Worm (Caenorhabditis elegans) whole organism, L2 larva: ENCODE results near the gene C05D12.3.
A peak's percentile ranks its signal among the peaks of the same experiment; 100 is the strongest.

Experiments used
- C34F6.9 ChIP-seq: fragments of 150-350 bp; optimal IDR thresholded peaks from 2 replicates; lab custom pipeline; 2014; ENCODE audit warnings: missing biosample characterization, missing genetic modification characterization
- F13H6.1 ChIP-seq: sonication (generic microtip); optimal IDR thresholded peaks from 2 replicates; lab custom pipeline; 2016; ENCODE audit warnings: missing genetic modification characterization, missing compliant biosample characterization
- R02D3.7 ChIP-seq: fragments of 150-350 bp; optimal IDR thresholded peaks from 2 replicates; lab custom pipeline; 2014; ENCODE audit warnings: missing biosample characterization, missing genetic modification characterization
- Y55F3AM.14 ChIP-seq: fragments of 200-800 bp; sonication (Bioruptor generic); optimal IDR thresholded peaks from 2 replicates; lab custom pipeline; 2018; ENCODE audit warnings: mild to moderate bottlenecking, missing genetic modification characterization, missing compliant biosample characterization
- aly-2 ChIP-seq: fragments of 150-350 bp; optimal IDR thresholded peaks from 2 replicates; lab custom pipeline; 2014; ENCODE audit warnings: missing biosample characterization, missing genetic modification characterization
- ama-1 ChIP-seq: fragments of 150-350 bp; optimal IDR thresholded peaks from 2 replicates; lab custom pipeline; 2018; ENCODE audit warnings: inconsistent platforms
- blmp-1 ChIP-seq: sonication (generic microtip); optimal IDR thresholded peaks from 2 replicates; lab custom pipeline; 2017; ENCODE audit warnings: missing genetic modification characterization, mild to moderate bottlenecking, missing compliant biosample characterization, antibody characterized with exemption, moderate library complexity; ENCODE audit not compliant: insufficient read depth
- ceh-82 ChIP-seq: fragments of 150-350 bp; optimal IDR thresholded peaks from 2 replicates; lab custom pipeline; 2014; ENCODE audit warnings: missing biosample characterization, missing genetic modification characterization
- crh-2 ChIP-seq: sonication (generic microtip); optimal IDR thresholded peaks from 2 replicates; lab custom pipeline; 2017; ENCODE audit warnings: missing biosample characterization, missing genetic modification characterization
- dmd-4 ChIP-seq: sonication (generic microtip); optimal IDR thresholded peaks from 2 replicates; lab custom pipeline; 2017; ENCODE audit warnings: missing biosample characterization, missing genetic modification characterization
- egl-27 ChIP-seq: sonication (generic microtip); optimal IDR thresholded peaks from 3 replicates; lab custom pipeline; 2017; ENCODE audit warnings: missing biosample characterization, missing genetic modification reagents, missing genetic modification characterization
- elt-1 ChIP-seq: fragments of 150-350 bp; optimal IDR thresholded peaks from 2 replicates; lab custom pipeline; 2014; ENCODE audit warnings: missing biosample characterization, missing genetic modification characterization
- fos-1 ChIP-seq: fragments of 150-350 bp; optimal IDR thresholded peaks from 2 replicates; lab custom pipeline; 2014; ENCODE audit warnings: missing biosample characterization, missing genetic modification characterization
- gmeb-1 ChIP-seq: fragments of 150-350 bp; optimal IDR thresholded peaks from 2 replicates; lab custom pipeline; 2014; ENCODE audit warnings: missing biosample characterization, missing genetic modification characterization
- lin-13 ChIP-seq: fragments of 150-350 bp; optimal IDR thresholded peaks from 2 replicates; lab custom pipeline; 2014; ENCODE audit warnings: missing biosample characterization, missing genetic modification reagents, missing genetic modification characterization
- lsy-2 ChIP-seq, 2 experiments: fragments of 150-350 bp in 1 of 2; sonication (generic microtip) in 1 of 2; optimal IDR thresholded peaks; 2 replicates each; lab custom pipeline; 2014 to 2017; ENCODE audit warnings: missing biosample characterization in 2 of 2, missing genetic modification characterization in 2 of 2
- mab-5 ChIP-seq: fragments of 150-350 bp; optimal IDR thresholded peaks from 2 replicates; lab custom pipeline; 2014; ENCODE audit warnings: missing biosample characterization, missing genetic modification characterization
- mbf-1 ChIP-seq: sonication (generic microtip); optimal IDR thresholded peaks from 2 replicates; lab custom pipeline; 2017; ENCODE audit warnings: missing biosample characterization, missing genetic modification characterization
- mdl-1 ChIP-seq, 2 experiments: fragments of 150-350 bp in 1 of 2; sonication (generic microtip) in 1 of 2; optimal IDR thresholded peaks; 2 replicates each; lab custom pipeline; 2017; ENCODE audit warnings: missing biosample characterization in 2 of 2, missing genetic modification characterization in 2 of 2
- nhr-12 ChIP-seq: fragments of 150-350 bp; optimal IDR thresholded peaks from 2 replicates; lab custom pipeline; 2014; ENCODE audit warnings: missing biosample characterization, missing genetic modification characterization
- nhr-129 ChIP-seq: fragments of 150-350 bp; optimal IDR thresholded peaks from 2 replicates; lab custom pipeline; 2014; ENCODE audit warnings: missing biosample characterization, missing genetic modification characterization
- nhr-21 ChIP-seq: fragments of 150-350 bp; optimal IDR thresholded peaks from 2 replicates; lab custom pipeline; 2014; ENCODE audit warnings: missing biosample characterization, missing genetic modification characterization
- nhr-25 ChIP-seq: fragments of 150-350 bp; sonication (generic microtip); optimal IDR thresholded peaks from 3 replicates; lab custom pipeline; 2014; ENCODE audit warnings: missing biosample characterization, missing genetic modification characterization
- nhr-6 ChIP-seq: fragments of 150-350 bp; optimal IDR thresholded peaks from 2 replicates; lab custom pipeline; 2014; ENCODE audit warnings: missing biosample characterization, missing genetic modification characterization
- peb-1 ChIP-seq: fragments of 150-350 bp; optimal IDR thresholded peaks from 2 replicates; lab custom pipeline; 2014; ENCODE audit warnings: missing biosample characterization, missing genetic modification characterization
- skn-1 ChIP-seq: sonication (generic microtip); optimal IDR thresholded peaks from 2 replicates; lab custom pipeline; 2017; ENCODE audit warnings: missing biosample characterization, missing genetic modification characterization
- sma-3 ChIP-seq: sonication (generic microtip); optimal IDR thresholded peaks from 2 replicates; lab custom pipeline; 2016; ENCODE audit warnings: missing genetic modification reagents, missing genetic modification characterization, missing compliant biosample characterization
- sma-9 ChIP-seq, 2 experiments: fragments of 150-350 bp in 1 of 2; sonication (generic microtip) in 1 of 2; optimal IDR thresholded peaks; 2 replicates each; lab custom pipeline; 2014 to 2016; ENCODE audit warnings: missing genetic modification characterization in 2 of 2, mild to moderate bottlenecking in 1 of 2, missing biosample characterization in 1 of 2, missing compliant biosample characterization in 1 of 2, missing genetic modification reagents in 1 of 2, moderate library complexity in 1 of 2
- snpc-4 ChIP-seq: fragments of 150-350 bp; optimal IDR thresholded peaks from 2 replicates; lab custom pipeline; 2014; ENCODE audit warnings: missing biosample characterization, missing genetic modification characterization
- unc-55 ChIP-seq: fragments of 150-350 bp; sonication (generic microtip); optimal IDR thresholded peaks from 3 replicates; lab custom pipeline; 2014; ENCODE audit warnings: missing biosample characterization, missing genetic modification reagents, missing genetic modification characterization
- unc-62 ChIP-seq: fragments of 150-350 bp; optimal IDR thresholded peaks from 2 replicates; lab custom pipeline; 2014; ENCODE audit warnings: missing biosample characterization, missing genetic modification reagents, missing genetic modification characterization
- zag-1 ChIP-seq: fragments of 150-350 bp; optimal IDR thresholded peaks from 2 replicates; lab custom pipeline; 2014; ENCODE audit warnings: missing biosample characterization, missing genetic modification characterization
- ztf-1 ChIP-seq: fragments of 200-800 bp; sonication (Bioruptor generic); conservative IDR thresholded peaks from 2 replicates; pipeline ENCODE4 v1.3.6; 2022; ENCODE audit warnings: missing genetic modification characterization, missing compliant biosample characterization
- ztf-11 ChIP-seq: sonication (generic microtip); optimal IDR thresholded peaks from 2 replicates; lab custom pipeline; 2017; ENCODE audit warnings: missing biosample characterization, missing genetic modification characterization
- ztf-4 ChIP-seq: fragments of 150-350 bp; optimal IDR thresholded peaks from 2 replicates; lab custom pipeline; 2014; ENCODE audit warnings: missing biosample characterization, missing genetic modification characterization

The C05D12.3 gene

DNA sequence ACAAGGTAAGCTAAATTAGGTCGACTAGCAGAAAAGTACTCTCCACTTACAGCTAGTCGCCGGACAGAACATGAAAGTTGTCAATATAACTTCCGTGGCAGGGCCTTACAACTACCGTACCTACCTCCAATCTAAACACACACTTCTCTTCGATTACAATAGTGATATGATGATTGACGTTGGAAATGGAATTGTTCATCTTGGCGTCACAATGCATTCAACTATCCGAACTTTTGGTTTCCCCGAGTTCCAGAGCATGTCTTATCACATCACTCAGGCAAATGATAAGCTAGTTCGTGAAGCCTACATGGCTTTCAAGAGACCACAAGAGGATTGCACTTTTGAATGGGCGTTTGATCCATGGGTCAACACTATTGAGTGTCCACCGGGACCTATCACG, 2.3 kb downstream of the C05D12.3 start:
- TF ChIP-seq unc-62 (GFP tag; lab: Kevin White, UChicago) (no peak), ama-1 (no peak), elt-1 (tag; lab: Kevin White, UChicago) (no peak), mdl-1 (tag; optimal IDR thresholded peaks at IDR 0.05; lab: Kevin White, UChicago) (no peak), peb-1 (no peak), mab-5 (no peak), ztf-11 (no peak), mbf-1 (tag; lab: Kevin White, UChicago) (no peak), Y55F3AM.14 (GFP tag; lab: Kevin White, UChicago) (no peak), F13H6.1 (tag; lab: Kevin White, UChicago) (no peak), nhr-6 (tag; lab: Kevin White, UChicago) (no peak), snpc-4 (no peak), blmp-1 (no peak), zag-1 (tag; lab: Kevin White, UChicago) (no peak), ztf-4 (tag; lab: Kevin White, UChicago) (no peak)

ce11 chrII:11428599-11428998, 3.5 kb downstream of the C05D12.3 start:
- no peak for TF ChIP-seq unc-62 (GFP tag; lab: Kevin White, UChicago)
- peak; percentile 60 for TF ChIP-seq fos-1
- no peak for TF ChIP-seq snpc-4
- peak; percentile 37 for TF ChIP-seq sma-9 (GFP tag; optimal IDR thresholded peaks at IDR 0.05; lab: Kevin White, UChicago)
- TF ChIP-seq sma-9 (tag; optimal IDR thresholded peaks at IDR 0.05; lab: Kevin White, UChicago), result no peak
- TF ChIP-seq nhr-129 (tag; lab: Kevin White, UChicago), result no peak

- TF ChIP-seq ztf-1 (GFP tag; lab: Robert Waterston, UW), result no peak
- no peak for TF ChIP-seq nhr-25 (tag; lab: Kevin White, UChicago)
- no peak for TF ChIP-seq aly-2 (tag; lab: Kevin White, UChicago)
- TF ChIP-seq nhr-6 (tag; lab: Kevin White, UChicago), result no peak
- no peak for TF ChIP-seq nhr-21 (tag; lab: Kevin White, UChicago)
- no peak for TF ChIP-seq mbf-1 (tag; lab: Kevin White, UChicago)
- TF ChIP-seq dmd-4 (tag; lab: Kevin White, UChicago), result no peak
- no peak for TF ChIP-seq nhr-129 (tag; lab: Kevin White, UChicago)
These were observed 6.5 kb downstream of the C05D12.3 start, which contains the start of gene C05D12.4 for ce11 chrII:11431584-11431983. TSS of gene C05D12.4 (plus strand) at chrII:11431884.

ce11 chrII:11433942-11434341, 8.9 kb downstream of the C05D12.3 start, which contains the start of gene C05D12.5:
TSS of gene C05D12.5 (plus strand) at chrII:11434242.
- TF ChIP-seq ceh-82, result no peak
- no peak for TF ChIP-seq mab-5
- TF ChIP-seq crh-2 (tag; lab: Kevin White, UChicago), result no peak

DNA sequence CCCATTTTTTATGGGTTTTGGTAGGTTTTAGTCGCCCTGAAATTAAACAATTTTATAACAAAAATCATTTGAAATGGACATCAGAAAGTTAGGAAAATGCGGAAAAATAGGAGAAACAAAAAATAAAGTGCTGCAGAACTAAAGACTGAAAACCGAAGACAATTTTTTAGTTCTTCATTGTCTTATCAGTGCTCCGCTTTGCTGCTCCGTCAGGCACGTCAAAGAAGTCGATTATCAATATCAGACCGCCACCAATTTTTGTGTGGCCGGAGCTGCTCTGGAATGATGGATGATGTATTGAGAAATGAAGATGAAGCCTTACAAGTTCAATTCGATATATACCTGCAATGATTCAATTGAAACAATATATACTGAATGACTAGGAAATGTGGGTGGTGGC, 13.4 kb downstream of the C05D12.3 start, which contains the start of gene vha-6:
Gene vha-6 (minus strand): TSS at position 36 of the 400 bp plus-strand sequence.
- no peak for TF ChIP-seq nhr-12 (tag; lab: Kevin White, UChicago)
- no peak for TF ChIP-seq blmp-1
- TF ChIP-seq egl-27 (tag; lab: Kevin White, UChicago), result no peak
- peak; percentile 52 for TF ChIP-seq fos-1
- peak; percentile 39 for TF ChIP-seq crh-2 (tag; lab: Kevin White, UChicago)

ce11 chrII:11440265-11440664, 15.2 kb downstream of the C05D12.3 start, which contains the start of gene VW02B12L.2:
TSS of gene VW02B12L.2 (minus strand) at chrII:11440329.
- TF ChIP-seq unc-55 (GFP tag; lab: Kevin White, UChicago) (peak; percentile 78), Y55F3AM.14 (GFP tag; lab: Kevin White, UChicago) (no peak), fos-1 (no peak), mbf-1 (tag; lab: Kevin White, UChicago) (no peak), lsy-2 (tag; optimal IDR thresholded peaks at IDR 0.05; lab: Kevin White, UChicago) (peak; percentile 34 to 72), peb-1 (no peak), nhr-6 (tag; lab: Kevin White, UChicago) (no peak), ztf-11 (no peak), R02D3.7 (tag; lab: Kevin White, UChicago) (peak; percentile 73), skn-1 (tag; lab: Kevin White, UChicago) (no peak), C34F6.9 (tag; lab: Kevin White, UChicago) (peak; percentile 72), blmp-1 (peak; percentile 8), sma-3 (GFP tag; lab: Kevin White, UChicago) (no peak), gmeb-1 (peak; percentile 81), nhr-129 (tag; lab: Kevin White, UChicago) (peak; percentile 51), crh-2 (tag; lab: Kevin White, UChicago) (no peak), zag-1 (tag; lab: Kevin White, UChicago) (no peak), lin-13 (GFP tag; lab: Kevin White, UChicago) (peak; percentile 22), sma-9 (GFP tag; optimal IDR thresholded peaks at IDR 0.05; lab: Kevin White, UChicago) (peak; percentile 33), sma-9 (tag; optimal IDR thresholded peaks at IDR 0.05; lab: Kevin White, UChicago) (no peak)
- TF ChIP-seq, all 48 proteins: peak for 9
